Worm (Caenorhabditis elegans): ENCODE results near the gene sri-70.

The sri-70 gene

DNA sequence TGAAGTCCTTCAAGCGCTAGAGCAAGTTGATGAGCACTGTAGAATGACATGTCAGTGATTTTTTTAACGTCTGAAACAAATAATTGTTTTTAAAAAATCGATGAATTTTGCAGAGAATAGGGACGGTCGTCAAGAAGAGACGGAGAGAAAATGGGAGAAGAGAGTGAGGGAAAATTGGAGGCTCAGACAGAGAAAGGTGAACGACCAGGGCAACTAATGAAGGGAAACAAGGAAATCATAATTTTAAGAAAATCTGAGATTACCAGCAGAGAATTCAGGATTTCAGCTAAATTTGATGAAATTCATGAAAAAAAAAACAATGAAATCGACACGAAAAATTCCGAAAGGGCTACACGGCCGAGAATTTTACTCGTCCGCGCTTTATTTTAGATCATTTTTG, 12.2 kb downstream of the sri-70 start, which contains the start of gene F31E9.6:
F31E9.6 (minus strand) TSS at position 91 of the 400 bp plus-strand sequence.
- no peak for TF ChIP-seq unc-62 (GFP tag; optimal IDR thresholded peaks at IDR 0.05)

DNA sequence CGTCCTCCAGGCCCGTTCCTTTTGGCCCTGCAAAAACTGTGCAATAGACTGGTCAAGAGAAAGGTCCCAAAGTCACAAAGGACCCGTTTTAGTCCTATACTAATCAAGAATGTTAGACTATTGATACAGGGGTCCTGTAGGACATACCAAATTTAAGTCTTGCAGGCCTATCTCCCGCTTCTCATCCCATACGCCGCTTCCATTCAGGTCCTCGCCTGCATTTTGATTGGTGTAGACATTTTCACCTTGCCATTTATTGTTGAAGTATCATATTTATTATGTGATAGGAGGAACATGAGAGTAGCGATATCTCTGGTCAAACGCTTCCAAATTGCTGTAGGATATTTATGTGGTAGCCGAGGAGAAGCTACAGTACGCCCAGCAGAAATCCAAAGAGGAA, 14.4 kb downstream of the sri-70 start:
- no peak for TF ChIP-seq unc-62 (GFP tag; optimal IDR thresholded peaks at IDR 0.05)

DNA sequence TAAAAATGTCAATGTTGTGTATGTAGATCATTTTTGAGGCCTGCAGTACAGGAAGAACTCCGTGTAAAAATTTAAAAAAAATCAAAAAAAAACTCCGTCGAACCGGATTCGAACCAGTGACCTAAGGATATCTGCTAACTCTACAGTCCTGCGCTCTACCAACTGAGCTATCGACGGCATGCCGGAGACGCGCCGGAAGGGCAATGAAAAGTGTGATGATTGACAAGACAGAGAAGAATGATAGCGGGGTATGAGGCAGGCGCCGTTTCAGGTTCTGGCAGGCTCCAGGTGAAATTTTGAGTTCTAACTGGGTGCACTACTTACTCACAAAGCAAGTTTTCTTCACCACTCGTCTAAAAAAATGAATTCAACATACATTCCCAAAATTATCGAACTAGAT, 14.9 kb downstream of the sri-70 start, which contains the start of gene srz-58:
srz-58 (plus strand) TSS at position 362 of the 400 bp plus-strand sequence.
- no peak for TF ChIP-seq unc-62 (GFP tag; optimal IDR thresholded peaks at IDR 0.05)

DNA sequence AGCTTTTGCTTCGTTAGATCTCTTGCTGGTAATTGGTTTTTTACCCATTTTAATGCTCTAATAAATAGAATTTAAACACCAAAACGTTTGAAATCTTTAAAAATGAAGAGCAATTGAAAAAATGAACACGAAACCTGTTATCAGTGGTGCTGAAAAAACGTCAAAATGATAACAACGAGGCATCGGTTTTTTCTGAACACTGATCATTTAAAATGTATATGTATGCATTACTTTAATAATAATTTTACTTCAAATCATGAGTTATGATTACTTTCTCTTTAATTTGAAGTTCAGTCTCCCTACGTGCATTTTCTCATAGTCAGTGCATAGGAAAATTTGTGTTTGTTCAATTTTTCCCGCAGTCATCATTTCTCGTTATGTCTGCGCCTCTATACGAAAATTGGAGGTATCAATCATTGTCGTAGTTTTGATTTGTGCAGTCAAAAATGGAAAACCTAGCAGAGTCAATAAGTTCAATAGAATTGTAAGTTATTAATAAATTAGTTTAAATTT, 19.6 kb downstream of the sri-70 start, which contains the start of gene F31E9.3:
F31E9.3 (plus strand) TSS at position 194 of the 513 bp plus-strand sequence.
- TF ChIP-seq unc-62 (GFP tag; optimal IDR thresholded peaks at IDR 0.05) = no peak

DNA sequence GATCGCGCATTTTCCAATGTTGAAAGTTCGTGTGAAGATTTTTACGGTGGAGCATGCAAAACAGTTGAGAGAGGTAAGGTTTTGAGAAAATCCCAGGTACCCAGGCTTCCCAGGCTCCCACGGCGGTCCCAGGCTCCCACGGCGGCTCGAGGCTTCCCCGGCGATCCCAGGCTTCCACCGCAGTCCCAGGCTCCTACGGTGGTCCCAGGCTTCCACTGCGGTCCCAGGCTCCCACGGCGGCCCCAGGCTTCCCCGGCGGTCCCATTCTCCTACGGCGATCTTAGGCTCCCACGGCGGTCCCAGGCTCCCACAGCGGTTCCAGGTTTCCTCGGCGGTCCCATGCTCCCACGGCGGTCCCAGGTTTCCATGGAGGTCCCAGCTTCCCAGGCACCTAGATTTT, 21.0 kb downstream of the sri-70 start:
- no peak for TF ChIP-seq unc-62 (GFP tag; optimal IDR thresholded peaks at IDR 0.05)

DNA sequence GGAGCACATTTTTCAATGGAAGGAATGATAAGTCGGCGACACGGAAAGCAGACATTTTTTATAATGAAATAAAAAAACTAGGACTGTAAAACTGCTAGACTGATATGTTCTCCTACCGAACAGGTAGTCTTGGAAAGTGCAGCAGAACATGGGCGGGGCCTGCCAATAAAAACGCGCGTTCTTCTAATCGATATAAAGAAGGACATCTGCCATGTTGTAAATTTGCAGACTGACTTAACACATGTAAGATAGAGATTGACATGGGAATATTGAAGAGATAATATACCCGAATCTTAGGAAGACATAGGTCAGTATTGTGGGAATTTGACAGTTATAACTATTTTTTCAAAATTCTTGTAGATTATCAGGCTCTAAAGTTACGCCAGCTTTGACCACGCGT, 25.0 kb downstream of the sri-70 start, which contains the start of gene sdz-16:
sdz-16 (minus strand) TSS at position 101 of the 400 bp plus-strand sequence.
- TF ChIP-seq unc-62 (GFP tag; optimal IDR thresholded peaks at IDR 0.05) = no peak

DNA sequence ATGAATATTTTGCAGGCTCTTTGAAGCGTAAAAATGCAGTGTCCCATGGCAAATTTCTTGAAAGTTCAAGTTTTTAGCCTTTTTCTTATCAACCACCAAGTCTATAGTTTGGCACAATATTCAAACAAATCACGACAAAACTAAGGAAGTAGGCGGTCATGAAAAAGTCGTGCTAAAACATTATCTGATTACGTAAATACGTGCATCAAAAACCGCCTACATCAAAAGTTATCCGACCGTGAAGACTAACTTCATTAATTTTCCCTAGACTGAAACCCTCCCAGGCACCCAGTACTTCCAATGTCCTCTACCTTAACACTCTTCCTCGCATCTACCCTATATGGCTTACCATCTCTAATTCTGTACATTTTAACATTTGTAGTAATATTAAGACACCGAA, 25.6 kb downstream of the sri-70 start, which contains the start of gene srg-44:
srg-44 (plus strand) TSS at position 301 of the 400 bp plus-strand sequence.
- no peak for TF ChIP-seq unc-62 (GFP tag; optimal IDR thresholded peaks at IDR 0.05)

DNA sequence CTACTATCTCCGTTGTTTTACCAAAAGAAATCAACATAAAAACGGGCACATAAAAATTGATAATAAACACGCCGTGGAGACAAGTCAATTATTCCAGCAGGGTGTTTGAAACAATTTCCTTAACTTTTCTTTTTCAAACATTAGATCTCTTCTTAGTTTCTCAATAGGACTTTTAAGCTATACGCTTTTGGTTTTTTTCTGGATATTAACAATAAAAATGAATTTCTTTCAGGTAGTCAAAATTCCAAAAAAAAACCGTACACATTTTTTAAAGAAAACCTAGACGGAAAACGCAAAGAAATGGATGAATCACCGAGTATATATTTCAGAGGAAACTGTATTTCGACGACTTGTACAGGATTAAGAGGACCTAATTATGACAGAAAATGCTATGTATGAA, 28.5 kb downstream of the sri-70 start, which contains the start of gene fbxa-185:
fbxa-185 (plus strand) TSS at position 301 of the 400 bp plus-strand sequence.
- no peak for TF ChIP-seq unc-62 (GFP tag; optimal IDR thresholded peaks at IDR 0.05)

DNA sequence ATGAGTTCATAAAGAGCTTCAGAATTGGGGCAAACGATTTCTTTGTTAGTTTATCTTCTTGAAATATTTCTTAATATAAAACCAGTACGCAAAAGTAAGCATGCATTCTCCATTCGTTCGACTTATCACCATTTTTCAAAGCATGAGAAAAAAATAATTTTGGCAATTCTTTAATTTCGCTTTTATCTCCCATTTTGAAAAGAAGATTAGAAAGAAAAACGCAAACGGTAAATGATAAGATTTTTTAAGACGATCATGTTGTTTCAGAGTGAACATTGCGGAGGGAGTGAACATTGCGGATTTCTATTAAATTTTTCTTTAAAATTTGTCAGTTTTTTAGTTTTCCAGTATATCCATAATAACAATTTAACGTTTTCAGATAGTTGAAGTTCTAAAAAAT, 36.5 kb downstream of the sri-70 start:
- TF ChIP-seq unc-62 (GFP tag; optimal IDR thresholded peaks at IDR 0.05) = no peak

DNA sequence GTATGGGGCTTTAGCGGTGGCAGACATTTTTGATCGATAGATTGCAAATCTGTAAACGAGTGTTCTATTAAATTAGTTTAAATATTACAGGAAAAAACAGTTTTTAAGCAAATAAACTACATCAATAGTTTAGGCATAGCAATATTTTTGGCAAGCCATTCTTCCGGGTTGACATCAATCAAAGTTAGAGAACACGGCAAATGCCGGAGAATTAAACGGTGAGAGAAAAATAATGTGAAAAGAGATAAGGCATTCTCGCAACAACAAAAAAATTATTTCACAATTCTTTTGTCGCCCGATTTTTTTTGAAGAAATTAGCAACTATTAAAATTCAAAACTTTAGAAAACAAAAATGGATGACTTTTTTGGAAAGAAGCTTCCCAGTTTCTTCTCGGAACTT, 42.0 kb downstream of the sri-70 start, which contains the start of the genes fbxa-188 and fbxa-189:
fbxa-188 (minus strand) TSS at position 51 of the 400 bp plus-strand sequence.
fbxa-189 (plus strand) TSS at position 339 of the 400 bp plus-strand sequence.
- TF ChIP-seq unc-62 (GFP tag; optimal IDR thresholded peaks at IDR 0.05) = no peak

DNA sequence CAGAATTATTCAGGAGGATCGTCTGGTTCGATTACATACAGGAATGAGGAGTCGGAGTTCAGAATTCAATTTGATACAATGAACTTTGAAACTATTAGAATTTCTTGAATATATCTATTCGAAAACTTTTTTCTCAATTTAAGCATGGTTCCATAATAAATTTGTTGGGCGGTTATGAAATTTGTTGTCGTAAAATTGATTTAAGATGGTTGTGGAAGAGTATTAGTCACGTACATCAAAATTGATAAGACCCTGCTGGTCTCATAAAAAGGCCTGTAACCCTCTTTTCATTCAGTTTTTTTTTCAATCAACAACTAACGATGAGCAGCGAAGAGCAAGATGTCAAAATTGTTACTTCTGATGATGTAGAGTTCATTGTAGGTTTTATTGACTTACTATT, 44.7 kb downstream of the sri-70 start, which contains the start of gene skr-5:
skr-5 (plus strand) TSS at position 301 of the 400 bp plus-strand sequence.
- TF ChIP-seq unc-62 (GFP tag; optimal IDR thresholded peaks at IDR 0.05) = no peak

DNA sequence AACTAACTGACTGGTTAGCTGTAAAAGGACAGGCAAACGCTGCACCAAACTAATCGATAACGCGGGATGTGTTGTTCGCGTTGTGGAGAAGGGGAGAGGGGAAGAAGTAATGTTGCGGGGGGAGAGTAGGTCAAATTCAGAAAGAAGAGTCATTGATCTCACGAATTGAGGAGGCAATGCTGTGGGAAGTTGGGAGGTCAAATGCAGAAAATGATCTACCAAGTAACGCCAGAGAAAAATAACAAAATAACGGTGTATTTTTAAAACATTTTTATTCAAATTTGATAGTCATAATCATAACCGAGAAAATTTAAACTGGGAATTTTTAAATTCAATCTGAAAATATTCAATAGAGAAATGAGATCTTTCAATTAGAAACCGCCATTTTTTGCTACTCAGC, 47.2 kb downstream of the sri-70 start, which contains the start of gene lsy-27:
lsy-27 (minus strand) TSS at position 101 of the 400 bp plus-strand sequence.
- no peak for TF ChIP-seq unc-62 (GFP tag; optimal IDR thresholded peaks at IDR 0.05)

DNA sequence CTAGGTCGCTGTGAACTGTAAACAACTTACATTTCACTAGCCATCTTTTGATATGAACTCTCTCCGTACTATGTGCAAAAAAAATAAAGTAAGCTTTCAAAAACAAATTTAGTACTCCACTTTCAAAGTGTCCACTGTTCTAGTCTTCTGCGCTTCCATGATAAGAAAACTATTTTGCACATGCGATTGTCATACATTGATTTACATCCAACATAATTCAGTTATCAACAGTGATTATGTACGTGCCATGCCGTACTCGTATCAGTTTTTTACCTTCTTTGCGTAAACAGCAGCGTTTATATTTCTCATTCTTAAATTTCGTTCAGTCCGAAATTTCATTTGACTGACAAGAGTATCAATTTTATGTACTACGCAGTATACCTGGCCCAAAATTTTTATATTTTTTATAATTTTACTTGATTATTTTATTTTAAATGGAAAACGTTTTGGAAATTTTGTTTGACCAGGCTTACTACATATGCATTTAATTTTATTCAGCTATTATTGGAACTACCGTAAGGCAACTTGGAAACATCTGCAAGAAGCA, 50.0 kb downstream of the sri-70 start, which contains the start of the genes fbxa-134 and F47H4.2:
fbxa-134 (minus strand) TSS at position 44 of the 547 bp plus-strand sequence.
F47H4.2 (plus strand) TSS at position 497 of the 547 bp plus-strand sequence.
- no peak for TF ChIP-seq unc-62 (GFP tag; optimal IDR thresholded peaks at IDR 0.05)
